Fruit fly (Drosophila melanogaster) whole organism, prepupa: ENCODE measurements around the gene CG11370.

Source experiments
- Blimp-1 ChIP-seq: fragments of 200-800 bp; sonication (Bioruptor generic); optimal IDR thresholded peaks from 3 replicates; lab custom pipeline; 2017; ENCODE audit warnings: missing biosample characterization, missing genetic modification characterization, mild to moderate bottlenecking, moderate library complexity, missing genetic modification reagents
- CG10631 ChIP-seq: fragments of 200-800 bp; sonication (Bioruptor generic); optimal IDR thresholded peaks from 2 replicates; lab custom pipeline; 2016; ENCODE audit warnings: missing biosample characterization, missing genetic modification characterization
- CG11294 ChIP-seq: fragments of 200-800 bp; sonication (Bioruptor generic); IDR thresholded peaks from 2 replicates; pipeline ENCODE4 v1.3.6; 2022; ENCODE audit warnings: missing biosample characterization, missing genetic modification characterization
- CG11902 ChIP-seq: fragments of 200-800 bp; sonication (Bioruptor generic); optimal IDR thresholded peaks from 3 replicates; lab custom pipeline; 2016; ENCODE audit warnings: missing biosample characterization, missing genetic modification characterization
- CG15336 ChIP-seq: fragments of 200-800 bp; sonication (Bioruptor generic); IDR thresholded peaks from 2 replicates; pipeline ENCODE4 v1.3.6; 2022; ENCODE audit warnings: missing biosample characterization, missing genetic modification characterization
- CG1621 ChIP-seq: fragments of 200-800 bp; sonication (Bioruptor generic); optimal IDR thresholded peaks from 3 replicates; lab custom pipeline; 2018; ENCODE audit warnings: missing biosample characterization, mild to moderate bottlenecking, missing genetic modification characterization
- CG16779 ChIP-seq: fragments of 200-800 bp; sonication (Bioruptor generic); optimal IDR thresholded peaks from 3 replicates; lab custom pipeline; 2017; ENCODE audit warnings: missing biosample characterization, mild to moderate bottlenecking, missing genetic modification characterization
- CG3032 ChIP-seq: fragments of 200-800 bp; optimal IDR thresholded peaks from 2 replicates; lab custom pipeline; 2019; ENCODE audit warnings: missing biosample characterization, mild to moderate bottlenecking, missing genetic modification characterization, moderate library complexity
- CG31627 ChIP-seq: fragments of 200-800 bp; sonication (Bioruptor generic); optimal IDR thresholded peaks from 3 replicates; lab custom pipeline; 2016; ENCODE audit warnings: missing biosample characterization, missing genetic modification characterization
- CG32006 ChIP-seq: fragments of 200-800 bp; sonication (Bioruptor generic); optimal IDR thresholded peaks from 3 replicates; lab custom pipeline; 2017; ENCODE audit warnings: missing biosample characterization, mild to moderate bottlenecking, missing genetic modification characterization
- CG34406 ChIP-seq: fragments of 200-800 bp; sonication (Bioruptor generic); optimal IDR thresholded peaks from 3 replicates; lab custom pipeline; 2016; ENCODE audit warnings: missing biosample characterization, missing genetic modification characterization
- CG3919 ChIP-seq: fragments of 200-800 bp; sonication (Bioruptor generic); optimal IDR thresholded peaks from 3 replicates; lab custom pipeline; 2016; ENCODE audit warnings: missing biosample characterization, missing genetic modification characterization
- CG4318 ChIP-seq: fragments of 200-800 bp; sonication (Bioruptor generic); optimal IDR thresholded peaks from 3 replicates; lab custom pipeline; 2017; ENCODE audit warnings: missing biosample characterization, mild to moderate bottlenecking, missing genetic modification characterization
- CG6163 ChIP-seq: fragments of 200-800 bp; sonication (Bioruptor generic); IDR thresholded peaks from 3 replicates; pipeline ENCODE4 v1.3.6; 2022; ENCODE audit warnings: missing biosample characterization, missing genetic modification characterization
- CG6276 ChIP-seq: fragments of 200-800 bp; sonication (Bioruptor generic); optimal IDR thresholded peaks from 2 replicates; lab custom pipeline; 2017; ENCODE audit warnings: missing biosample characterization, mild to moderate bottlenecking, missing genetic modification characterization
- CG6792 ChIP-seq: fragments of 200-800 bp; sonication (Bioruptor generic); optimal IDR thresholded peaks from 3 replicates; lab custom pipeline; 2016; ENCODE audit warnings: missing biosample characterization, missing genetic modification characterization
- CG6854 ChIP-seq: fragments of 200-800 bp; sonication (Bioruptor generic); optimal IDR thresholded peaks from 2 replicates; lab custom pipeline; 2017; ENCODE audit warnings: missing biosample characterization, mild to moderate bottlenecking, missing genetic modification characterization
- CG8319 ChIP-seq: fragments of 200-800 bp; sonication (Bioruptor generic); optimal IDR thresholded peaks from 3 replicates; lab custom pipeline; 2016; ENCODE audit warnings: missing biosample characterization, missing genetic modification characterization
- CG8632 ChIP-seq: fragments of 200-800 bp; sonication (Bioruptor generic); optimal IDR thresholded peaks from 3 replicates; lab custom pipeline; 2016; ENCODE audit warnings: missing biosample characterization, missing genetic modification characterization
- CG9139 ChIP-seq: fragments of 200-800 bp; sonication (Bioruptor generic); optimal IDR thresholded peaks from 3 replicates; lab custom pipeline; 2017; ENCODE audit warnings: missing biosample characterization, mild to moderate bottlenecking, missing genetic modification characterization
- Eip75B ChIP-seq: fragments of 200-800 bp; sonication (Bioruptor generic); optimal IDR thresholded peaks from 3 replicates; lab custom pipeline; 2016; ENCODE audit warnings: missing biosample characterization, missing genetic modification characterization
- Ets21C ChIP-seq: fragments of 200-800 bp; sonication (Bioruptor generic); optimal IDR thresholded peaks from 3 replicates; lab custom pipeline; 2016; ENCODE audit warnings: missing biosample characterization, missing genetic modification characterization
- Ets96B ChIP-seq: fragments of 200-800 bp; optimal IDR thresholded peaks from 2 replicates; lab custom pipeline; 2019; ENCODE audit warnings: missing biosample characterization, mild to moderate bottlenecking, missing genetic modification characterization, moderate library complexity
- Hr38 ChIP-seq: sonication (Bioruptor generic); optimal IDR thresholded peaks from 2 replicates; lab custom pipeline; 2016; ENCODE audit warnings: missing biosample characterization, missing genetic modification characterization
- Hr39 ChIP-seq: fragments of 200-800 bp; sonication (Bioruptor generic); optimal IDR thresholded peaks from 2 replicates; lab custom pipeline; 2016; ENCODE audit warnings: missing biosample characterization, missing genetic modification characterization
- Hr4 ChIP-seq: fragments of 200-800 bp; sonication (Bioruptor generic); optimal IDR thresholded peaks from 3 replicates; lab custom pipeline; 2016; ENCODE audit warnings: missing biosample characterization, missing genetic modification characterization
- Lpt ChIP-seq: fragments of 200-800 bp; sonication (Bioruptor generic); optimal IDR thresholded peaks from 3 replicates; lab custom pipeline; 2016; ENCODE audit warnings: missing biosample characterization, missing genetic modification characterization
- OdsH ChIP-seq: fragments of 200-800 bp; sonication (Bioruptor generic); optimal IDR thresholded peaks from 3 replicates; lab custom pipeline; 2016; ENCODE audit warnings: missing biosample characterization, missing genetic modification characterization
- Smox ChIP-seq: fragments of 200-800 bp; sonication (Bioruptor generic); optimal IDR thresholded peaks from 3 replicates; lab custom pipeline; 2016; ENCODE audit warnings: missing biosample characterization, missing genetic modification characterization
- Sox14 ChIP-seq: fragments of 200-800 bp; sonication (Bioruptor generic); optimal IDR thresholded peaks from 3 replicates; lab custom pipeline; 2016; ENCODE audit warnings: missing biosample characterization, missing genetic modification characterization
- achi ChIP-seq: fragments of 200-800 bp; sonication (Bioruptor generic); optimal IDR thresholded peaks from 3 replicates; lab custom pipeline; 2016; ENCODE audit warnings: missing biosample characterization, missing genetic modification characterization
- dsx ChIP-seq: fragments of 200-800 bp; optimal IDR thresholded peaks from 3 replicates; lab custom pipeline; 2019; ENCODE audit warnings: missing biosample characterization, mild to moderate bottlenecking, missing genetic modification characterization, moderate library complexity; ENCODE audit not compliant: poor library complexity, severe bottlenecking
- eg ChIP-seq: fragments of 200-800 bp; sonication (Bioruptor generic); IDR thresholded peaks from 3 replicates; pipeline ENCODE4 v1.3.6; 2022; ENCODE audit warnings: missing biosample characterization, missing genetic modification characterization
- esn ChIP-seq: fragments of 200-800 bp; sonication (Bioruptor generic); optimal IDR thresholded peaks from 2 replicates; lab custom pipeline; 2016; ENCODE audit warnings: missing biosample characterization, mild to moderate bottlenecking, missing genetic modification characterization, moderate library complexity
- fd85E ChIP-seq: fragments of 200-800 bp; sonication (Bioruptor generic); optimal IDR thresholded peaks from 3 replicates; lab custom pipeline; 2016; ENCODE audit warnings: missing biosample characterization, missing genetic modification characterization
- fkh ChIP-seq: fragments of 200-800 bp; sonication (Bioruptor generic); optimal IDR thresholded peaks from 3 replicates; lab custom pipeline; 2017; ENCODE audit warnings: missing biosample characterization, mild to moderate bottlenecking, missing genetic modification characterization, moderate library complexity
- lz ChIP-seq: fragments of 200-800 bp; sonication (Bioruptor generic); optimal IDR thresholded peaks from 3 replicates; lab custom pipeline; 2016; ENCODE audit warnings: missing biosample characterization, missing genetic modification characterization
- net ChIP-seq: fragments of 200-800 bp; sonication (Bioruptor generic); optimal IDR thresholded peaks from 3 replicates; lab custom pipeline; 2016; ENCODE audit warnings: missing biosample characterization, missing genetic modification characterization
- pdm3 ChIP-seq: fragments of 200-800 bp; sonication (Bioruptor generic); optimal IDR thresholded peaks from 3 replicates; lab custom pipeline; 2016; ENCODE audit warnings: missing biosample characterization, missing genetic modification characterization
- salr ChIP-seq, 2 experiments: fragments of 200-800 bp; sonication (Bioruptor generic); optimal IDR thresholded peaks; 3 replicates each; lab custom pipeline; 2016 to 2018; ENCODE audit warnings: missing biosample characterization in 2 of 2, missing genetic modification characterization in 2 of 2, mild to moderate bottlenecking in 1 of 2
- spab ChIP-seq: fragments of 200-800 bp; sonication (Bioruptor generic); optimal IDR thresholded peaks from 2 replicates; lab custom pipeline; 2017; ENCODE audit warnings: missing biosample characterization, mild to moderate bottlenecking, missing genetic modification characterization, missing genetic modification reagents
- topi ChIP-seq: fragments of 200-800 bp; sonication (Bioruptor generic); optimal IDR thresholded peaks from 3 replicates; lab custom pipeline; 2016; ENCODE audit warnings: missing biosample characterization, missing genetic modification characterization
- vri ChIP-seq: fragments of 200-800 bp; sonication (Bioruptor generic); optimal IDR thresholded peaks from 3 replicates; lab custom pipeline; 2016; ENCODE audit warnings: missing biosample characterization, mild to moderate bottlenecking, missing genetic modification characterization

CG11370 gene

dm6 chr3L:22733607-22734006, 21.7 kb downstream of the CG11370 start:
- TF ChIP-seq lz: no peak
- TF ChIP-seq spab (GFP tag; lab: Kevin White, UChicago): no peak
- no peak for TF ChIP-seq CG6854 (GFP tag; lab: Kevin White, UChicago)
- no peak for TF ChIP-seq Hr4 (GFP tag; lab: Kevin White, UChicago)
- no peak for TF ChIP-seq net (GFP tag; lab: Kevin White, UChicago)
- no peak for TF ChIP-seq CG6792 (GFP tag; lab: Kevin White, UChicago)

- no peak for TF ChIP-seq Hr4 (GFP tag; lab: Kevin White, UChicago)
- TF ChIP-seq CG4318: no peak
- peak; percentile 12 for TF ChIP-seq CG1621 (tag; lab: Kevin White, UChicago)
- peak; percentile 24 for TF ChIP-seq Hr39
- TF ChIP-seq fkh (GFP tag; lab: Kevin White, UChicago): peak; percentile 62
- TF ChIP-seq Sox14 (GFP tag; lab: Kevin White, UChicago): peak; percentile 4
- TF ChIP-seq CG6854 (GFP tag; lab: Kevin White, UChicago): peak; percentile 22
Observed at dm6 chr3L:22737732-22738611, 26.0 kb downstream of the CG11370 start, which contains the start of gene CG11241. Gene CG11241, minus strand, starts transcription at chr3L:22738420.

dm6 chr3L:22741389-22742120, 29.6 kb downstream of the CG11370 start, which contains the start of gene CG7369:
Gene CG7369, plus strand, starts transcription at chr3L:22741793.
- peak; percentile 89 for TF ChIP-seq CG31627 (GFP tag; lab: Kevin White, UChicago)
- peak; percentile 43 for TF ChIP-seq CG9139
- TF ChIP-seq Blimp-1 (GFP tag; lab: Kevin White, UChicago): peak; percentile 72
- peak; percentile 76 for TF ChIP-seq Eip75B (GFP tag; lab: Kevin White, UChicago)
- peak; percentile 88 for TF ChIP-seq Smox
- TF ChIP-seq pdm3 (GFP tag; lab: Kevin White, UChicago): peak; percentile 85
- peak; percentile 99 for TF ChIP-seq dsx (GFP tag; lab: Kevin White, UChicago)
- TF ChIP-seq vri (GFP tag; lab: Kevin White, UChicago): peak; percentile 84
- TF ChIP-seq Ets21C (GFP tag; lab: Kevin White, UChicago): peak; percentile 83
- peak; percentile 90 for TF ChIP-seq OdsH (GFP tag; lab: Kevin White, UChicago)
- peak; percentile 86 for TF ChIP-seq CG6163
- TF ChIP-seq CG10631 (GFP tag; lab: Kevin White, UChicago): peak; percentile 93
- TF ChIP-seq topi (GFP tag; lab: Kevin White, UChicago): peak; percentile 86
- peak; percentile 84 for TF ChIP-seq eg (GFP tag; lab: Robert Waterston, UW)
- peak; percentile 72 for TF ChIP-seq CG8319 (GFP tag; lab: Kevin White, UChicago)
- peak; percentile 85 for TF ChIP-seq CG3032 (tag; lab: Kevin White, UChicago)
- no peak for TF ChIP-seq spab (GFP tag; lab: Kevin White, UChicago)
- peak; percentile 85 for TF ChIP-seq CG32006 (GFP tag; lab: Kevin White, UChicago)
- TF ChIP-seq CG15336 (GFP tag; lab: Robert Waterston, UW): peak; percentile 63
- TF ChIP-seq CG3919 (GFP tag; lab: Kevin White, UChicago): peak; percentile 89
- peak; percentile 84 for TF ChIP-seq CG11902 (GFP tag; lab: Kevin White, UChicago)
- peak; percentile 86 for TF ChIP-seq CG34406 (GFP tag; lab: Kevin White, UChicago)
- TF ChIP-seq Hr4 (GFP tag; lab: Kevin White, UChicago): peak; percentile 85
- TF ChIP-seq Ets96B (tag; lab: Kevin White, UChicago): peak; percentile 76
- TF ChIP-seq CG11294 (GFP tag; lab: Robert Waterston, UW): peak; percentile 82
- no peak for TF ChIP-seq Hr38
- TF ChIP-seq fd85E (GFP tag; lab: Kevin White, UChicago): peak; percentile 59
- peak; percentile 86 for TF ChIP-seq achi (GFP tag; lab: Kevin White, UChicago)
- TF ChIP-seq CG8632 (GFP tag; lab: Kevin White, UChicago): peak; percentile 84
- peak; percentile 46 for TF ChIP-seq Lpt (GFP tag; lab: Kevin White, UChicago)
- TF ChIP-seq Hr39: peak; percentile 83
- TF ChIP-seq salr (GFP tag; optimal IDR thresholded peaks at IDR 0.05; lab: Kevin White, UChicago): peak; percentile 58 to 91
- peak; percentile 81 for TF ChIP-seq CG4318
- peak; percentile 57 for TF ChIP-seq CG16779 (tag; lab: Kevin White, UChicago)
- peak; percentile 85 for TF ChIP-seq CG6792 (GFP tag; lab: Kevin White, UChicago)
- peak; percentile 90 for TF ChIP-seq esn (GFP tag; lab: Kevin White, UChicago)
- peak; percentile 14 for TF ChIP-seq CG6854 (GFP tag; lab: Kevin White, UChicago)
- no peak for TF ChIP-seq CG6276
